Fruit fly (Drosophila melanogaster): ENCODE results near the gene Atg1.

The Atg1 gene

dm6 chr3L:12796077-12796641, 8.8 kb downstream of the Atg1 start:
- no peak for TF ChIP-seq CG8301 (tag; optimal IDR thresholded peaks at IDR 0.05)
- no peak for TF ChIP-seq CG32121 (GFP tag; IDR thresholded peaks at IDR 0.05)
- no peak for TF ChIP-seq CG9948 (tag; optimal IDR thresholded peaks at IDR 0.05)
- TF ChIP-seq rn (GFP tag; IDR thresholded peaks at IDR 0.05): no peak
- no peak for TF ChIP-seq Snoo (tag; optimal IDR thresholded peaks at IDR 0.05)
- no peak for TF ChIP-seq CG4496 (GFP tag; IDR thresholded peaks at IDR 0.05)
- no peak for TF ChIP-seq Ets98B (GFP tag; IDR thresholded peaks at IDR 0.05)
- TF ChIP-seq CG10348 (GFP tag; IDR thresholded peaks at IDR 0.05): no peak

DNA sequence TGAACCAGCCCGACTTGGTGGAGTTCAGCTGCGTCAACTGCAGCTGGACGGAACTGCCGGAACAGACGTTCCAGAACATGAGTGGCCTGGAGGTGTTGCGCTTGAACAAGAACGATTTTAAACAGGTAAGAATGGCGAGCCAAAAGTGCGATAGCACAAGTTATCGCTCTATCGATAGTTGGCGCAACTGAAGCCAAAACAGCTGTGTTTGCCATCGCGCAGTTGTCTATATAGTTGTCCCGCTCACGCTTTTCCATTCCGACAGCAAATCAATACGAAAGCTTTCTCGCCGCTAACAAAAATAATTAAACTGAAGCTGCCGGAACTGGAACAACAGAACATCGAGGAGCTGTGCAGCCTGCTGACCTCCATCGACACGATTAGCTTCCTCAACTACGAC, 10.4 kb downstream of the Atg1 start:
- TF ChIP-seq CG8159 (tag; optimal IDR thresholded peaks at IDR 0.05) (no peak), CG32121 (GFP tag; IDR thresholded peaks at IDR 0.05) (no peak; the same call in 1 of the 2 replicates), EcR (GFP tag; optimal IDR thresholded peaks at IDR 0.05) (no peak), CG10348 (GFP tag; IDR thresholded peaks at IDR 0.05) (no peak), rn (GFP tag; IDR thresholded peaks at IDR 0.05) (no peak), CG34367 (tag; optimal IDR thresholded peaks at IDR 0.05) (no peak), CG4496 (GFP tag; IDR thresholded peaks at IDR 0.05) (peak; percentile 43; the same call in 1 of the 3 replicates), CG8301 (tag; optimal IDR thresholded peaks at IDR 0.05) (no peak), gl (tag; optimal IDR thresholded peaks at IDR 0.05) (no peak)

DNA sequence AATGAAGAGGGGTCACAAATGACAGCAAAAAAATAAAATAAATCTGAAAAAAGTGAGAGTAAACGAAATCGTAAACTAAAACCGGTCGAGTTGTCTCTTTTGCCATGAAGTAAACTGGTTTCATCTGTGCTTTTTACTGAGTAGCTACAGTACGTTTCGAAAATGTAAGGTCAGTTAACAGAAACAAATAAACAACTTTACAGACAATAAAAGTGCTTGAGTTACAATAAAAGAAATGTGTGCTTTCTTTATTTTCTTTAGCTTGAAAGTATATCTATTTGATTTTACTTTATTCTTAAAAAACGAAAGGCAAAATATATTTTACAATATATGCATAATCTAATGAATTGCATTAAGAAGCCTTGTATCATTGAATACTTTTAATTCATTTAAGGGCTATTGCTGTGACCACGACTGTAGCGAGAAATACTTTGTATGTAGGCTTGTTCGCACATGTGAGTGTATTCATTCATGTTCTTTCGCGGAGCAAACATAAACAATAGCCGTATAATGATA, 11.9 kb downstream of the Atg1 start:
- peak; percentile 85 for TF ChIP-seq Pif1A (GFP tag; optimal IDR thresholded peaks at IDR 0.05)
- peak; percentile 90 for TF ChIP-seq CG9948 (tag; optimal IDR thresholded peaks at IDR 0.05)
- peak; percentile 89 for TF ChIP-seq CG34367 (tag; optimal IDR thresholded peaks at IDR 0.05)
- TF ChIP-seq Pif1B (GFP tag; optimal IDR thresholded peaks at IDR 0.05): peak; percentile 82
- TF ChIP-seq CG14655 (GFP tag; optimal IDR thresholded peaks at IDR 0.05): peak; percentile 80
- TF ChIP-seq CG12605 (GFP tag; IDR thresholded peaks at IDR 0.05): peak; percentile 52
- peak; percentile 78 for TF ChIP-seq EcR (GFP tag; optimal IDR thresholded peaks at IDR 0.05)
- TF ChIP-seq CG8159 (tag; optimal IDR thresholded peaks at IDR 0.05): peak; percentile 93
- TF ChIP-seq fd96Ca (GFP tag; IDR thresholded peaks at IDR 0.05): 0 out of 3 replicates have a peak, but pooled peaks have one; percentile 23
- peak; percentile 74 for TF ChIP-seq gl (tag; optimal IDR thresholded peaks at IDR 0.05)
- peak; percentile 91 for TF ChIP-seq D1 (tag; optimal IDR thresholded peaks at IDR 0.05)
- TF ChIP-seq CG17806 (tag; optimal IDR thresholded peaks at IDR 0.05): peak; percentile 90
- TF ChIP-seq CG4496 (GFP tag; IDR thresholded peaks at IDR 0.05): peak; percentile 77
- peak; percentile 42 for TF ChIP-seq CG32121 (GFP tag; IDR thresholded peaks at IDR 0.05)
- peak; percentile 93 for TF ChIP-seq CG15710 (tag; optimal IDR thresholded peaks at IDR 0.05)
- peak; percentile 61 for TF ChIP-seq Ets98B (GFP tag; IDR thresholded peaks at IDR 0.05)
- TF ChIP-seq CG13204 (GFP tag; optimal IDR thresholded peaks at IDR 0.05): peak; percentile 71
- TF ChIP-seq CG10348 (GFP tag; IDR thresholded peaks at IDR 0.05): 0 out of 2 replicates have a peak, but pooled peaks have one; percentile 40
- TF ChIP-seq rn (GFP tag; IDR thresholded peaks at IDR 0.05): no peak
- TF ChIP-seq Snoo (tag; optimal IDR thresholded peaks at IDR 0.05): peak; percentile 85
- TF ChIP-seq CG8301 (tag; optimal IDR thresholded peaks at IDR 0.05): peak; percentile 84

dm6 chr3L:12791679-12792229, 13.2 kb downstream of the Atg1 start:
- no peak for TF ChIP-seq CG17806 (tag; optimal IDR thresholded peaks at IDR 0.05)
- no peak for TF ChIP-seq CG8301 (tag; optimal IDR thresholded peaks at IDR 0.05)
- TF ChIP-seq CG13204 (GFP tag; optimal IDR thresholded peaks at IDR 0.05): no peak
- TF ChIP-seq Pif1A (GFP tag; optimal IDR thresholded peaks at IDR 0.05): no peak
- TF ChIP-seq CG4496 (GFP tag; IDR thresholded peaks at IDR 0.05): no peak
- TF ChIP-seq EcR (GFP tag; optimal IDR thresholded peaks at IDR 0.05): no peak
- no peak for TF ChIP-seq fd96Ca (GFP tag; IDR thresholded peaks at IDR 0.05)
- TF ChIP-seq CG34367 (tag; optimal IDR thresholded peaks at IDR 0.05): no peak
- no peak for TF ChIP-seq CG15710 (tag; optimal IDR thresholded peaks at IDR 0.05)
- no peak for TF ChIP-seq gl (tag; optimal IDR thresholded peaks at IDR 0.05)
- TF ChIP-seq CG8159 (tag; optimal IDR thresholded peaks at IDR 0.05): no peak
- no peak for TF ChIP-seq D1 (tag; optimal IDR thresholded peaks at IDR 0.05)
- no peak for TF ChIP-seq CG10348 (GFP tag; IDR thresholded peaks at IDR 0.05)
- no peak for TF ChIP-seq CG14655 (GFP tag; optimal IDR thresholded peaks at IDR 0.05)
- TF ChIP-seq rn (GFP tag; IDR thresholded peaks at IDR 0.05): no peak
- TF ChIP-seq CG12605 (GFP tag; IDR thresholded peaks at IDR 0.05): no peak
- no peak for TF ChIP-seq CG9948 (tag; optimal IDR thresholded peaks at IDR 0.05)
- no peak for TF ChIP-seq Ets98B (GFP tag; IDR thresholded peaks at IDR 0.05)
- no peak for TF ChIP-seq Pif1B (GFP tag; optimal IDR thresholded peaks at IDR 0.05)

DNA sequence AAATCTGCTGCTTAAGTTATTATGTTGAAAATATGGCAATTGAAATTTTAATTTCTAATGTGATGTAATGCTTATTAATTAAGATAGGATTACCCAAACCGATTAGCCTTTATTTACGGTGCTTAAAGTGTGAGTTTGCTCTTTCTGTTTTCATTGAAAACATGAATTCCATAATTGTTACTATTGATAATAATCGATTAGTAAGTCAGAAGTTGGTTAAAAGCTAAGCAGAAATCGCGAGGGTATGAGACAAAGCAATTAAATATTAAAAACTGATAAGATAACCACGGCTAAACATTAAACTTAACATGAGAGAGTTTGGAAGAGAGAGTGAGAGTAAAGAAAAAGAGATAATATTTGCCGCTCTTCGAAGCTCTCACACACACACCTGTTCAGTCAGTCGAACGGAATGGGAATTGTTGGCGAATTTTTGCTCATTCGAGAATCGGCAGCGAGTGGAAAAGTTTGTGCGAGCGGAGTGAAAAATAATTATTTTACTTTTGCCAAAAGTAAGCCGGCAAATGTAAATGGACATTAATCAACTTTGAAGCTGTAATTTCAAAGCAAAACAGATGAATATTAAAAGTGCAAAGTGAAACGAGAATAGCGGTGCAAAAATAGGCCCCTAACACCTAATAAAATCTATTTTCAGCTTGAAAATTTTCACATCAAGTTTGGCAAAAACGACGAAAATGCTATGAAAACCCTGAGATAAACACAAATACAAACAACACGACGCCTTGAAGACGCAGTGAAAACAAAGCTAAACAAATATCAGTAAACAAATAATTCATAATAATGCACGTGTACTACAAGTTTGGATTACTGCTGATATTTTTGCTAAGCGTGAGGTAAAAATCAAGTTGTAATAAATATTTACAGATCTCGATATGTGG, 13.9 kb downstream of the Atg1 start:
- TF ChIP-seq Ets98B (GFP tag; IDR thresholded peaks at IDR 0.05) (no peak; the same call in 1 of the 2 replicates), CG15710 (tag; optimal IDR thresholded peaks at IDR 0.05) (no peak), CG14655 (GFP tag; optimal IDR thresholded peaks at IDR 0.05) (no peak), CG17806 (tag; optimal IDR thresholded peaks at IDR 0.05) (no peak), Snoo (tag; optimal IDR thresholded peaks at IDR 0.05) (no peak), Pif1B (GFP tag; optimal IDR thresholded peaks at IDR 0.05) (peak; percentile 13), CG10348 (GFP tag; IDR thresholded peaks at IDR 0.05) (no peak), fd96Ca (GFP tag; IDR thresholded peaks at IDR 0.05) (no peak), CG13204 (GFP tag; optimal IDR thresholded peaks at IDR 0.05) (no peak), EcR (GFP tag; optimal IDR thresholded peaks at IDR 0.05) (no peak), rn (GFP tag; IDR thresholded peaks at IDR 0.05) (no peak), CG12605 (GFP tag; IDR thresholded peaks at IDR 0.05) (peak; percentile 34; the same call in 1 of the 2 replicates), CG4496 (GFP tag; IDR thresholded peaks at IDR 0.05) (no peak), CG8301 (tag; optimal IDR thresholded peaks at IDR 0.05) (no peak), CG34367 (tag; optimal IDR thresholded peaks at IDR 0.05) (no peak), CG9948 (tag; optimal IDR thresholded peaks at IDR 0.05) (no peak), D1 (tag; optimal IDR thresholded peaks at IDR 0.05) (peak; percentile 43), Pif1A (GFP tag; optimal IDR thresholded peaks at IDR 0.05) (no peak), CG8159 (tag; optimal IDR thresholded peaks at IDR 0.05) (no peak)
